Fruit fly (Drosophila melanogaster) whole organism, adult: ENCODE measurements around the gene CG8675.

Experiments
- CG11617 ChIP-seq: fragments of 200-800 bp; sonication (Bioruptor generic); optimal IDR thresholded peaks from 2 replicates; lab custom pipeline; 2017; ENCODE audit warnings: mild to moderate bottlenecking, missing biosample characterization, missing genetic modification reagents, missing genetic modification characterization
- CG14711 ChIP-seq: fragments of 200-800 bp; sonication (Bioruptor generic); optimal IDR thresholded peaks from 2 replicates; lab custom pipeline; 2018; ENCODE audit warnings: missing biosample characterization, mild to moderate bottlenecking, missing genetic modification characterization, moderate library complexity
- CG1620 ChIP-seq: fragments of 200-800 bp; sonication (Bioruptor generic); optimal IDR thresholded peaks from 2 replicates; lab custom pipeline; 2016; ENCODE audit warnings: missing biosample characterization, missing genetic modification characterization
- CG5204 ChIP-seq: fragments of 200-800 bp; sonication (Bioruptor generic); optimal IDR thresholded peaks from 2 replicates; lab custom pipeline; 2016; ENCODE audit warnings: missing biosample characterization, missing genetic modification characterization
- Clk ChIP-seq: fragments of 200-800 bp; sonication (Bioruptor generic); optimal IDR thresholded peaks from 2 replicates; lab custom pipeline; 2017; ENCODE audit warnings: missing biosample characterization, missing genetic modification characterization
- Crg-1 ChIP-seq: fragments of 200-800 bp; sonication (Bioruptor generic); optimal IDR thresholded peaks from 2 replicates; lab custom pipeline; 2016; ENCODE audit warnings: missing biosample characterization, missing genetic modification characterization
- Hr96 ChIP-seq: fragments of 200-800 bp; sonication (Bioruptor generic); optimal IDR thresholded peaks from 2 replicates; lab custom pipeline; 2016; ENCODE audit warnings: missing biosample characterization, missing genetic modification characterization
- Mnt ChIP-seq: fragments of 200-800 bp; sonication (Bioruptor generic); optimal IDR thresholded peaks from 2 replicates; lab custom pipeline; 2016; ENCODE audit warnings: missing biosample characterization, mild to moderate bottlenecking, missing genetic modification characterization
- bab1 ChIP-seq: fragments of 200-800 bp; sonication (Bioruptor generic); optimal IDR thresholded peaks from 3 replicates; lab custom pipeline; 2019; ENCODE audit warnings: missing biosample characterization, mild to moderate bottlenecking, missing genetic modification characterization, moderate library complexity
- kay ChIP-seq: fragments of 200-800 bp; sonication (Bioruptor generic); peaks from one replicate; lab custom pipeline; 2016; ENCODE audit warnings: missing biosample characterization, missing genetic modification characterization, borderline replicate concordance
- pad ChIP-seq: fragments of 200-800 bp; sonication (Bioruptor generic); optimal IDR thresholded peaks from 3 replicates; lab custom pipeline; 2017; ENCODE audit warnings: missing biosample characterization, missing genetic modification characterization, mild to moderate bottlenecking, moderate library complexity, missing genetic modification reagents
- toe ChIP-seq: fragments of 200-800 bp; sonication (Bioruptor generic); optimal IDR thresholded peaks from 2 replicates; lab custom pipeline; 2016; ENCODE audit warnings: missing biosample characterization, missing genetic modification characterization

- no peak for TF ChIP-seq Clk
- no peak for TF ChIP-seq CG1620 (GFP tag; lab: Kevin White, UChicago)
- TF ChIP-seq Mnt (GFP tag; lab: Kevin White, UChicago) = no peak
- no peak for TF ChIP-seq CG14711 (tag; lab: Kevin White, UChicago)
- TF ChIP-seq CG11617 (GFP tag; lab: Kevin White, UChicago) = no peak
- TF ChIP-seq toe (GFP tag; lab: Kevin White, UChicago) = no peak
- TF ChIP-seq pad (GFP tag; lab: Kevin White, UChicago) = no peak
- no peak for TF ChIP-seq CG5204 (GFP tag; lab: Kevin White, UChicago)
- no peak for TF ChIP-seq Hr96 (GFP tag; lab: Kevin White, UChicago)
- TF ChIP-seq kay = no peak
- TF ChIP-seq Crg-1 = no peak
- no peak for TF ChIP-seq bab1
Measured at dm6 chrX:17223715-17224114, 25.6 kb downstream of the CG8675 start, which contains the start of gene CG34327.
